Fruit fly (Drosophila melanogaster): ENCODE measurements around the gene mthl6.
A peak's percentile ranks its signal among the peaks of the same experiment; 100 is the strongest.

The mthl6 gene

dm6 chr3L:7518351-7519102 lies 32.8 kb downstream of the mthl6 start, which contains the start of gene ltl:
ltl (plus strand) TSS chr3L:7518997.
- no peak for TF ChIP-seq noc (tag; optimal IDR thresholded peaks at IDR 0.05)

dm6 chr3L:7519219-7519618 lies 33.5 kb downstream of the mthl6 start:
- no peak for TF ChIP-seq noc (tag; optimal IDR thresholded peaks at IDR 0.05)

dm6 chr3L:7520619-7521018 lies 34.9 kb downstream of the mthl6 start:
- TF ChIP-seq noc (tag; optimal IDR thresholded peaks at IDR 0.05), result no peak

dm6 chr3L:7521847-7522246 lies 36.1 kb downstream of the mthl6 start:
- no peak for TF ChIP-seq noc (tag; optimal IDR thresholded peaks at IDR 0.05)

- no peak for TF ChIP-seq noc (tag; optimal IDR thresholded peaks at IDR 0.05)
These were observed 42.1 kb downstream of the mthl6 start for dm6 chr3L:7527661-7528379.

dm6 chr3L:7528380-7529080 lies 42.8 kb downstream of the mthl6 start, which contains the start of gene lqf:
lqf (plus strand) TSS chr3L:7528780.
- TF ChIP-seq noc (tag; optimal IDR thresholded peaks at IDR 0.05), result no peak

dm6 chr3L:7529081-7530021 lies 43.6 kb downstream of the mthl6 start:
- TF ChIP-seq noc (tag; optimal IDR thresholded peaks at IDR 0.05), result peak; percentile 51

- TF ChIP-seq noc (tag; optimal IDR thresholded peaks at IDR 0.05), result no peak
These were observed 44.9 kb downstream of the mthl6 start for dm6 chr3L:7530461-7531338.

Measured in whole organism, larva.